Worm (Caenorhabditis elegans): ENCODE results near the gene C50E10.1.

Gene C50E10.1

DNA sequence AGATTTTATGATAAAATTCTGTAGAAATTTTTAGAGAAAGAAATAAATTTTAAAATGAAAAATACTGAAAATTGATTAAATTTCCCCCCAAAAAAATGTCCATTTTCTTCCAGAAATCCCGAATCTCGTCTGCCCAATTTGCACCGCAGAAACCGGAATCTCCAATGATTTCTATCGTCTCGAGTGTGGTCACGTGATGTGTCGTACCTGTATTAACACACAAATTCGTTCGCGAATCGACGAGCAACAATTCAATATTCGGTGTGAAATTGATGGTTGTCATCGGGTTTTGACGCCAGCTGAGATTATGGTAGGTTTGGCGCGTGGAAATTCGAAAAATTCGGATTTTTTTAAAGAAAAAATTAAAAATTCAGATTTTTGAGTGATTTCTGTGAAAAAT is 5.7 kb downstream of the C50E10.1 start:
- TF ChIP-seq zip-5 (tag; optimal IDR thresholded peaks at IDR 0.05) (no peak), hlh-30 (tag; optimal IDR thresholded peaks at IDR 0.05; ENCODE audit: insufficient read depth) (peak; percentile 60), ttx-3 (tag; optimal IDR thresholded peaks at IDR 0.05) (no peak), fax-1 (tag; optimal IDR thresholded peaks at IDR 0.05) (no peak), K09A11.1 (tag; optimal IDR thresholded peaks at IDR 0.05; ENCODE audit: insufficient read depth) (no peak)

ce11 chrII:12289085-12289484 is 13.2 kb downstream of the C50E10.1 start, which contains the start of gene Y57A10A.31:
Y57A10A.31 (plus strand) TSS chrII:12289385.
- TF ChIP-seq pha-4 (tag; optimal IDR thresholded peaks at IDR 0.05) (no peak), dve-1 (tag; optimal IDR thresholded peaks at IDR 0.05) (no peak), fkh-6 (tag; optimal IDR thresholded peaks at IDR 0.05) (no peak)

ce11 chrII:12284045-12284444 is 18.2 kb downstream of the C50E10.1 start:
- TF ChIP-seq nhr-232 (tag; optimal IDR thresholded peaks at IDR 0.05), result no peak
- TF ChIP-seq mec-3 (tag; optimal IDR thresholded peaks at IDR 0.05; ENCODE audit: borderline replicate concordance), result no peak
- no peak for TF ChIP-seq ceh-22 (tag; optimal IDR thresholded peaks at IDR 0.05)
- TF ChIP-seq K02D7.2 (tag; optimal IDR thresholded peaks at IDR 0.05), result no peak
- no peak for TF ChIP-seq ceh-34 (tag; optimal IDR thresholded peaks at IDR 0.05)

- no peak for TF ChIP-seq elt-4 (tag; optimal IDR thresholded peaks at IDR 0.05)
- TF ChIP-seq unc-55 (GFP tag; optimal IDR thresholded peaks at IDR 0.05), result no peak
- TF ChIP-seq pax-1 (tag; optimal IDR thresholded peaks at IDR 0.05), result no peak
- TF ChIP-seq K02D7.2 (tag; optimal IDR thresholded peaks at IDR 0.05), result no peak
- TF ChIP-seq ttx-3 (tag; optimal IDR thresholded peaks at IDR 0.05), result no peak
- no peak for TF ChIP-seq npax-4 (tag; optimal IDR thresholded peaks at IDR 0.05)
- TF ChIP-seq sox-4 (tag; optimal IDR thresholded peaks at IDR 0.05), result no peak
Measured at ce11 chrII:12280360-12280759, 21.9 kb downstream of the C50E10.1 start, which contains the start of gene ife-5. ife-5 (plus strand) TSS chrII:12280660.

DNA sequence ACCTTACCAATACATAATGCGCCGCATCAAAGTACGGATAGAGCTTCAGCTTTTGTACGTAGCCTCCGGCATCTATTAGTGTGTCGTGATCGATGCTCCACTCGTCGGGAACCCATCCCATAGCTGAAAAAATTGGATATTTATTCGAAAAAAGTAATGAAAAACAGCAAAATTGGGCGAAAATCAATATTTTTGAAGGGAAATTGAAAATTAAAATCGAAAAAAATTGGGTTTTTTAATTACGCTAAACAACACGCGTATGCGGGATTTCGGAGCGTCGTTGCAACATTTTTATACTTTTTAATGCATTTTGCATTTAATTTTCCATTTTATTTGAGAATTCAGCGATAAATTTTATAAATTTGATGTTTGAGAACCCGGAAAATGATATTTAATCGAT is 23.0 kb downstream of the C50E10.1 start, which contains the start of the genes tric-1B.2 and Y57A10A.29:
Gene tric-1B.2, minus strand, starts transcription at position 129 of the 400 bp plus-strand sequence.
Gene Y57A10A.29, plus strand, starts transcription at position 303 of the 400 bp plus-strand sequence.
- TF ChIP-seq unc-42 (tag; optimal IDR thresholded peaks at IDR 0.05) (peak; percentile 61), pha-2 (tag; optimal IDR thresholded peaks at IDR 0.05) (no peak), zip-5 (tag; optimal IDR thresholded peaks at IDR 0.05) (no peak)

DNA sequence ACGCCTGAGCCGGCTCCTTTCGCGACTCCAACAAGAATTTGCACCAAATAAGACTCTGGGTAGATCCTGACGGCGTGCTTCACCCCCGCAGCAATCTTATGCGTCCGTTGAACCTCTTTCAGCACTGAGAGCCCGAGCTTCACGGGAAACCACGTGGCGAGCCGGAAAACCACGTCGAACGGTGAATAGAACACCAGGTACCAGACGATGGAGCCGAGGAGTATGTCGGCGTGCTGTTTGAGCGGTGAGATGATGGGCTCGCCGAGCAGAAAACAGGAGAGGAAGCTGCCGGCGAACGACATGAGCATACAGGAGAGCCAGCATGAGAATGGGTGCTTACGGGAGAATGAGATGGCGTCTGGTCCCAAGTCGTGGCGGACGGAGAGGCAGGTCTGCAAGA is 23.7 kb downstream of the C50E10.1 start:
- TF ChIP-seq ets-4 (tag; optimal IDR thresholded peaks at IDR 0.05) (no peak), elt-2 (tag; optimal IDR thresholded peaks at IDR 0.05) (no peak), ama-1 (optimal IDR thresholded peaks at IDR 0.05) (no peak), ceh-18 (tag; optimal IDR thresholded peaks at IDR 0.05) (no peak), T23F11.4 (GFP tag; optimal IDR thresholded peaks at IDR 0.05) (no peak), pqm-1 (tag; optimal IDR thresholded peaks at IDR 0.05) (no peak), nfya-1 (tag; optimal IDR thresholded peaks at IDR 0.05) (no peak), madf-2 (tag; optimal IDR thresholded peaks at IDR 0.05) (no peak), lin-11 (tag; optimal IDR thresholded peaks at IDR 0.05) (no peak), C08G9.2 (tag; optimal IDR thresholded peaks at IDR 0.05) (no peak), ceh-34 (tag; optimal IDR thresholded peaks at IDR 0.05) (no peak), sox-4 (tag; optimal IDR thresholded peaks at IDR 0.05) (no peak), fkh-10 (GFP tag; optimal IDR thresholded peaks at IDR 0.05) (no peak), C38D4.7 (GFP tag; optimal IDR thresholded peaks at IDR 0.05) (no peak), fkh-6 (tag; optimal IDR thresholded peaks at IDR 0.05) (no peak), npax-4 (tag; optimal IDR thresholded peaks at IDR 0.05) (no peak)
